Fruit fly (Drosophila melanogaster): Measurements from ENCODE around the gene ND-B14.5B.

Gene ND-B14.5B

dm6 chr2L:3100812-3101211 is 44.8 kb downstream of the ND-B14.5B start (continued):
- TF ChIP-seq sisA (GFP tag; IDR thresholded peaks at IDR 0.05), result peak; percentile 65
- no peak for TF ChIP-seq CG6813 (GFP tag; optimal IDR thresholded peaks at IDR 0.05)
- peak; percentile 38 for TF ChIP-seq Asciz (GFP tag; optimal IDR thresholded peaks at IDR 0.05)
- peak; percentile 36 for TF ChIP-seq CG17829 (tag; optimal IDR thresholded peaks at IDR 0.05)
- TF ChIP-seq bcd (GFP tag; optimal IDR thresholded peaks at IDR 0.05), result peak; percentile 29
- TF ChIP-seq NK7.1 (GFP tag; optimal IDR thresholded peaks at IDR 0.05), result no peak
- peak; percentile 47 for TF ChIP-seq unpg (GFP tag; optimal IDR thresholded peaks at IDR 0.05)
- TF ChIP-seq sqz (GFP tag; optimal IDR thresholded peaks at IDR 0.05), result peak; percentile 4
- peak; percentile 43; the same call in 1 of the 3 replicates for TF ChIP-seq CG2889 (GFP tag; IDR thresholded peaks at IDR 0.05)

- TF ChIP-seq CG10321 (GFP tag; IDR thresholded peaks at IDR 0.05) (no peak), tio (GFP tag; optimal IDR thresholded peaks at IDR 0.05) (no peak), eve (GFP tag; optimal IDR thresholded peaks at IDR 0.05) (peak in 1 of 2 experiments; percentile 55), sd (tag; optimal IDR thresholded peaks at IDR 0.05) (peak; percentile 67), gcm2 (GFP tag; optimal IDR thresholded peaks at IDR 0.05) (no peak)
These were observed 45.7 kb downstream of the ND-B14.5B start for dm6 chr2L:3099930-3100329.

All from whole organism, embryonic.